Fruit fly (Drosophila melanogaster): ENCODE data around the gene CG10214.

CG10214 gene

DNA sequence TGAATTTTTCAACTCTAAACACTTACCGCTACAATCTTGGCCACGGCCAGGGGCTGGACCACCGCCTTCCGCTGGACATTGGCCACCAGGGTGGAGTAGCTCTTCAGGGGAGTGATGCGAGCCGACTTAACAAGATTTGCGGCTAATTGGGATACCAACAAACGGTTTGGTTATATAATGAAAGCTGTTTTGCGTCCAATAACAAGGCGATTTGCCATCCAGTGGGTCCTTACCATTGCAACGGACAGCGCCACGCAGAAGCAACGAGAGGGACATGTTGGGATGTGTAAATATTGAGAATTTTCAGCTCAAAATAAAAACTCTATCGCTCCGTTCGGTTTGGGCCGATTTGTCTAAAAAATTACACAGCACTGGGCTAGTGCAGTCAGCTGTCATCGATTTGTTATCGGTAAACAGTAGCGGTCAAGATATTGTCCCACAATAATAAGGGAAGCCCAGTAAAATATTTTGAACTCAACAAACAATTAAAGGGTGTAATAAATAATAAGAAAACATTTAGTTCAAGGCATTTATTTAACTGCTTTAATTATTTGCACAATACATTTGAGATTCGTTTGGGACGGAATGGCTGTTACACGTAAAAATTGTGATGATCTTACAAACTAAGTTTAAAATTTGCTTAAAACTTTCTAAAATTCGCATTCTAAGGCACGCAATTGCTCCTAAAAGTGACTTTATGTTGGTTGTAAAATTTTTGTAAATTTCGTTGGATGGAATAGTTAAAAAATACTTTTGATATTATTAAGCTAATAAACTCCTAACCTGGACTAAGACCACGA lies 6.9 kb downstream of the CG10214 start, which contains the start of gene SdhD (continued):
- TF ChIP-seq CG4318 (GFP tag; optimal IDR thresholded peaks at IDR 0.05): no peak
- TF ChIP-seq CG34406 (GFP tag; optimal IDR thresholded peaks at IDR 0.05): no peak
- peak; percentile 9 for TF ChIP-seq topi (GFP tag; optimal IDR thresholded peaks at IDR 0.05)
- no peak for TF ChIP-seq Hr39 (GFP tag; optimal IDR thresholded peaks at IDR 0.05)
- peak; percentile 9 for TF ChIP-seq CG7368 (GFP tag; optimal IDR thresholded peaks at IDR 0.05)
- TF ChIP-seq CG10669 (GFP tag; optimal IDR thresholded peaks at IDR 0.05): peak; percentile 7
- TF ChIP-seq CG6163 (GFP tag; IDR thresholded peaks at IDR 0.05): 0 out of 3 replicates have a peak, but pooled peaks have one; percentile 17
- TF ChIP-seq CG32006 (GFP tag; optimal IDR thresholded peaks at IDR 0.05): no peak
- peak; percentile 24 for TF ChIP-seq lz (GFP tag; optimal IDR thresholded peaks at IDR 0.05)
- TF ChIP-seq Gug (GFP tag; IDR thresholded peaks at IDR 0.05): no peak
- TF ChIP-seq Smox (GFP tag; optimal IDR thresholded peaks at IDR 0.05): peak; percentile 20
- peak; percentile 47 for TF ChIP-seq CG3919 (GFP tag; optimal IDR thresholded peaks at IDR 0.05)
- peak; percentile 28 for TF ChIP-seq Hr4 (GFP tag; optimal IDR thresholded peaks at IDR 0.05)
- TF ChIP-seq svp (GFP tag): peak; percentile 59
- no peak for TF ChIP-seq CG6854 (GFP tag; optimal IDR thresholded peaks at IDR 0.05)
- TF ChIP-seq CG3032 (tag; optimal IDR thresholded peaks at IDR 0.05): no peak
- no peak for TF ChIP-seq acj6 (GFP tag; optimal IDR thresholded peaks at IDR 0.05)
- no peak for TF ChIP-seq Blimp-1 (GFP tag; optimal IDR thresholded peaks at IDR 0.05)
- no peak for TF ChIP-seq net (GFP tag; optimal IDR thresholded peaks at IDR 0.05)
- TF ChIP-seq CG11294 (GFP tag; IDR thresholded peaks at IDR 0.05): no peak
- no peak for TF ChIP-seq salr (GFP tag; optimal IDR thresholded peaks at IDR 0.05)
- no peak for TF ChIP-seq CG8119 (GFP tag; IDR thresholded peaks at IDR 0.05)
- TF ChIP-seq CG10631 (GFP tag; optimal IDR thresholded peaks at IDR 0.05): no peak
- no peak for TF ChIP-seq Eip75B (GFP tag; optimal IDR thresholded peaks at IDR 0.05)
- no peak for TF ChIP-seq OdsH (GFP tag; optimal IDR thresholded peaks at IDR 0.05)
- TF ChIP-seq dsx (GFP tag; optimal IDR thresholded peaks at IDR 0.05; ENCODE audit: poor library complexity, severe bottlenecking): no peak
- no peak for TF ChIP-seq eg (GFP tag; IDR thresholded peaks at IDR 0.05)
- TF ChIP-seq Ets21C (GFP tag; optimal IDR thresholded peaks at IDR 0.05): no peak
- TF ChIP-seq achi (GFP tag; optimal IDR thresholded peaks at IDR 0.05): peak; percentile 23
- TF ChIP-seq CG1621 (tag; optimal IDR thresholded peaks at IDR 0.05): no peak
- TF ChIP-seq cyc (GFP tag; optimal IDR thresholded peaks at IDR 0.05): no peak
- no peak for TF ChIP-seq Hr38 (GFP tag; optimal IDR thresholded peaks at IDR 0.05)
- no peak for TF ChIP-seq spab (GFP tag; optimal IDR thresholded peaks at IDR 0.05)
- TF ChIP-seq fkh (GFP tag; optimal IDR thresholded peaks at IDR 0.05): no peak
- TF ChIP-seq pdm3 (GFP tag; optimal IDR thresholded peaks at IDR 0.05): peak; percentile 31
- no peak for TF ChIP-seq CG8319 (GFP tag; optimal IDR thresholded peaks at IDR 0.05)

DNA sequence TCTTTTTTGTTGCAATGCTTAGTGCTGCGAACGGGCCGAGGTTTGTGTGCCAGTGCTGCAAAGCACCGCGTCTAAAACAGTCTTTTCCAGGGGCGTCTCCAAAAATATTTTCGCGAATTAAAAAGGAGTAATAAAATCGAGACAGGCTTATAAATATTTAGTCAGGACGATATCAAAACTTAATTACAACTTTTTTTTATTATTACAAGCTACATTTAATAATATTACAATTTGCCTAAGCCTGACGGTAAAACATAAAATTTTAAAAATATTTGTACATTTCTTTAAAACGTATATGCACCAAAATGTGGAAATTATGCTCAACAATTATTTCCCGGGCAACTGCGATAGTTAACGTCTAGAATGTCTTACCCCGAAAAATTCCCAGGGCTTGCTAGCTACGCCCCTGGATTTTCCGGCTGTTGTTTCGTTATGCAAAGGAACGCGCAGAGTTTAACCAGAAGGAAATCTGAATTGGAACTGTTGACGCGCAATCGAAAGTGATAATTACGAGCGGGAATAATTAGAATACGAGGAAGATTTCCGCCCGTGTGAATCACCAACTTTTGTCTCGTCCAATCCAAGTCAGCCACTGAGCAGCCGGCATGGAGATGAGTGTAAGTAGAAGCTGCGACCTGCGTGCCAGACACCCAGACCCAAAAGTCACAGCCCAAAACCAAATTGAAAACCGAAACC lies 9.2 kb downstream of the CG10214 start, which contains the start of the genes PTPMT1 and Hrd3:
Gene PTPMT1 (plus strand): TSS at position 428 of the 696 bp plus-strand sequence.
Gene Hrd3 (minus strand): TSS at position 646 of the 696 bp plus-strand sequence.
- TF ChIP-seq CG11294 (GFP tag; IDR thresholded peaks at IDR 0.05): peak; percentile 95
- peak; percentile 93 for TF ChIP-seq CG6163 (GFP tag; IDR thresholded peaks at IDR 0.05)
- peak; percentile 94 for TF ChIP-seq Blimp-1 (GFP tag; optimal IDR thresholded peaks at IDR 0.05)
- TF ChIP-seq Hr38 (GFP tag; optimal IDR thresholded peaks at IDR 0.05): peak; percentile 68
- TF ChIP-seq fkh (GFP tag; optimal IDR thresholded peaks at IDR 0.05): peak; percentile 92
- peak; percentile 94 for TF ChIP-seq CG1621 (tag; optimal IDR thresholded peaks at IDR 0.05)
- peak; percentile 99 for TF ChIP-seq lz (GFP tag; optimal IDR thresholded peaks at IDR 0.05)
- TF ChIP-seq Ets21C (GFP tag; optimal IDR thresholded peaks at IDR 0.05): peak; percentile 98
- peak; percentile 97 for TF ChIP-seq CG8119 (GFP tag; IDR thresholded peaks at IDR 0.05)
- TF ChIP-seq Lpt (GFP tag; optimal IDR thresholded peaks at IDR 0.05): peak; percentile 98
- peak; percentile 98 to 99 for TF ChIP-seq ss (GFP tag; optimal IDR thresholded peaks at IDR 0.05)
- TF ChIP-seq eg (GFP tag; IDR thresholded peaks at IDR 0.05): peak; percentile 94
- TF ChIP-seq CG11762 (GFP tag; optimal IDR thresholded peaks at IDR 0.05; ENCODE audit: insufficient read depth): peak; percentile 99
- TF ChIP-seq Eip75B (GFP tag; optimal IDR thresholded peaks at IDR 0.05): peak; percentile 99
- TF ChIP-seq CG11902 (GFP tag; optimal IDR thresholded peaks at IDR 0.05): peak; percentile 98
- TF ChIP-seq Hr39 (GFP tag; optimal IDR thresholded peaks at IDR 0.05): peak; percentile 98
- TF ChIP-seq CG8319 (GFP tag; optimal IDR thresholded peaks at IDR 0.05): peak; percentile 98
- TF ChIP-seq CG6854 (GFP tag; optimal IDR thresholded peaks at IDR 0.05): peak; percentile 97
- peak; percentile 99 for TF ChIP-seq CG4318 (GFP tag; optimal IDR thresholded peaks at IDR 0.05)
- peak; percentile 99 for TF ChIP-seq CG31627 (GFP tag; optimal IDR thresholded peaks at IDR 0.05)
- peak; percentile 99 for TF ChIP-seq Sox102F (GFP tag; optimal IDR thresholded peaks at IDR 0.05)
- TF ChIP-seq CG6792 (GFP tag; optimal IDR thresholded peaks at IDR 0.05): peak; percentile 98
- peak; percentile 99 for TF ChIP-seq cyc (GFP tag; optimal IDR thresholded peaks at IDR 0.05)
- TF ChIP-seq vri (GFP tag; optimal IDR thresholded peaks at IDR 0.05): peak; percentile 97
- TF ChIP-seq svp (GFP tag): peak; percentile 99
- peak; percentile 99 for TF ChIP-seq dac (GFP tag; optimal IDR thresholded peaks at IDR 0.05)
- peak; percentile 99 for TF ChIP-seq CG3919 (GFP tag; optimal IDR thresholded peaks at IDR 0.05)
- peak; percentile 97 for TF ChIP-seq CG7368 (GFP tag; optimal IDR thresholded peaks at IDR 0.05)
- TF ChIP-seq CG34406 (GFP tag; optimal IDR thresholded peaks at IDR 0.05): peak; percentile 99
- peak; percentile 96 for TF ChIP-seq Gug (GFP tag; IDR thresholded peaks at IDR 0.05)
